Worm (Caenorhabditis elegans): ENCODE measurements around the gene gst-41.

Gene gst-41

DNA sequence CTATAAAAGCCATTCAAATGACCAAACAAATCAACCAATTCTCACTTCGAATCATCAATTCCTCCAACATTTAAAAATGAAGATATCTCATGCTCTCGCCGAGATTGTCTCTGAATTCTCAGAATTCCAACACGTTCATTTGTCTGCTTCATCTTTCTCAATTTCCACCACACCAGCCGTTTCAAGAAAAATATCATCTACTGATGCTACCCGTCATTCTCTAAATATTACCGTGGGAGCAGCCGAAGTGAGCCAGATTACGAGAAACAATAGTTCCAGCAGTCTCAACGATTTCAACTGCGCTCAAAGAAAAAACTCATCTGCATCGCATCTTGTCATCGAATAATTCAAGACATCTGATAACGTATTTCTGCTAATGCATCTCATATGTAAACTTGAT is 15.8 kb upstream of the gst-41 start, which contains the start of gene F18E3.12:
F18E3.12 (plus strand) TSS at position 77 of the 400 bp plus-strand sequence.
- TF ChIP-seq T22C8.4 (GFP tag; IDR thresholded peaks at IDR 0.05) (no peak), flt-1 (GFP tag; IDR thresholded peaks at IDR 0.05) (no peak)

DNA sequence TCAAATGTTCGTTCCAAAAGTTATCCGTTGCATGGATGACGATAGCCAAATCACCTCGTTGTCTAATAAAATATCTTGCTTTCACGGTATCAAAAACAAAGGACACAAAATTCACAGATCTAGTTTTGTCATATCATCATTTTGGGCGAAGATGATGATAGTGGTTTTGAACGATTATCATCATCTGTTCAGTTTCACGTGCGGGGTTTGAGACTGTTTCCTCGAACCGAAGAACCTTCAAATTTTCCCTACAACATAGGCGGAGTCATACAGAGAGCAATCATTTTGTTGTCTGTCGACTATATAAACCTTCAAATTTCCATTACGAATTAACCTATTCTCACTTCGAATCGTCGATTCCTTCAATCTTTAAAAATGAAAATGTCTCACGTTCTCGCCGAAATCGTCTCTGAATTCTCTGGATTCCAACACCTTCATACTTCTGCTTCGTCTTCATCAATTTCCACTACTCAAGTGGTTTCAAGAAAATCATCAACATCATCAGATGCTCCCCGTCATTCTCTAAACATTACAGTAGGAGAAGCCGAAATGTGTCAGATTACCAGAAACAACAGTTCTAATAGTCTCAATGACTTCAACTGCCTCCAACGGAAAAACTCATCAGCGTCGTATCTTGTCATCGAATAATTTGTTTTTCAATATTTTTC is 14.1 kb upstream of the gst-41 start, which contains the start of gene F18E3.11:
F18E3.11 (plus strand) TSS at position 376 of the 668 bp plus-strand sequence.
- TF ChIP-seq ztf-29 (GFP tag; IDR thresholded peaks at IDR 0.05) (no peak), T22C8.4 (GFP tag; IDR thresholded peaks at IDR 0.05) (no peak)

DNA sequence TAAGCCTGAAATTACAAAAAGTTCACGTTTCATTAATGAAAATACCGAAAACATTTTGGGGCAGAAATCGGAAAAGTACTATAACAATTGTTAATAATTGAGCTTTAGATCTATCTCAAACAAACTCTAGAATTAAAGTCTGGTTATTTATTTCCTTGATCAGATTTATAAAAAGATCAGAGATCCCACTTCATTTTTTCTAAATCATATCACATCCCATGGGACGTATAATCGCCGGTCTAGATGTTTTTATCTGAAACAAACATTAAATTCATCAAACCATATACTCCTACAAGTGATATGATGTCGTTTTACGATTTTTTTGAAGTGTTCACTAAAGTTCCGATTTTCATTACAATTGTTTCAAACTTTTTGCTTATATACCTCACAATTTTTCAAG is 12.6 kb upstream of the gst-41 start, which contains the start of gene str-41:
str-41 (plus strand) TSS at position 301 of the 400 bp plus-strand sequence.
- TF ChIP-seq cog-1 (tag; optimal IDR thresholded peaks at IDR 0.05) (no peak), klf-2 (GFP tag; conservative IDR thresholded peaks at IDR 0.05) (no peak), tab-1 (GFP tag; IDR thresholded peaks at IDR 0.05) (no peak), ztf-29 (GFP tag; IDR thresholded peaks at IDR 0.05) (no peak), ztf-23 (GFP tag; IDR thresholded peaks at IDR 0.05) (no peak), flt-1 (GFP tag; IDR thresholded peaks at IDR 0.05) (no peak), T22C8.4 (GFP tag; IDR thresholded peaks at IDR 0.05) (no peak), ref-1 (GFP tag; conservative IDR thresholded peaks at IDR 0.05) (no peak), med-1 (GFP tag; optimal IDR thresholded peaks at IDR 0.05; ENCODE audit: insufficient read depth) (no peak)

DNA sequence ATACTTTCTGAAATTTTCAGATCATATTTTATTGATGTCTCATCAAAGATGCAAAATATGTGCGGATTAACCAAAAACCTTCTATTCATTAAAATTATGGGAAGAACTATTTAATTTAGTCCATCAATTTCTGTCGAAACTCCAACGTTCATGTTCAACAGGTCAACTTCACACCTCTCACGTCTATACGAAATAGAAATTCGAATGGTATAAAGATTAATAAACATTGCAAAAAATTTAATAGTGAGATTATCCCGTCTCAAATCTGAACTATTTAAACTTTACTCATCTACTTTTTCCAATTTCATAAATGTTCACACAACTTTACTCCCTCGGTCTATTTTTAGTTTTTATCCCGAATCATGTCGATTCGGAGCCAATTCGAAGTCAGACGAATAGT is 10.5 kb upstream of the gst-41 start, which contains the start of gene R13D7.2:
R13D7.2 (plus strand) TSS at position 301 of the 400 bp plus-strand sequence.
- no peak for TF ChIP-seq med-1 (GFP tag; optimal IDR thresholded peaks at IDR 0.05; ENCODE audit: insufficient read depth)
- no peak for TF ChIP-seq tab-1 (GFP tag; IDR thresholded peaks at IDR 0.05)
- no peak for TF ChIP-seq flt-1 (GFP tag; IDR thresholded peaks at IDR 0.05)
- TF ChIP-seq T22C8.4 (GFP tag; IDR thresholded peaks at IDR 0.05): no peak
- no peak for TF ChIP-seq ztf-23 (GFP tag; IDR thresholded peaks at IDR 0.05)
- no peak for TF ChIP-seq ref-1 (GFP tag; conservative IDR thresholded peaks at IDR 0.05)
- no peak for TF ChIP-seq klf-2 (GFP tag; conservative IDR thresholded peaks at IDR 0.05)
- TF ChIP-seq cog-1 (tag; optimal IDR thresholded peaks at IDR 0.05): no peak
- TF ChIP-seq ztf-29 (GFP tag; IDR thresholded peaks at IDR 0.05): no peak

DNA sequence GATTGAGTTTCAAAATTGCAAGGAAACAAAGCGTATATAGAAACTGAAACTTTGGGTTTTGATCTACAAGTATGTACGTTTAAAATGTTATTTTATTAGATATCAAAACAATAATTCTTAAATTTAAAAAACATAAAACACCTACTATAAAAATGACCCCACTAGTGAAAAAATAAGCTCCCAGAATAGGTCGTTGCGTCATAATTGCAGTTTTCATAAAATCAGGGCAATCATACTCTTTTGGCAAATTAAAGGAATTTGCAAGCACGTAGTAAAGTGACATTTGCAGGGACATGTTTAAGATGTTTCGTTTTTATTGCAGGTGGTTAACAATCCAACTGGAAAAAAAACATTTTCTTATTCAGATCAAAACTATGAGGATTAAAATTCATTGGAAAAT is 9.4 kb upstream of the gst-41 start, which contains the start of gene srt-6:
srt-6 (minus strand) TSS at position 295 of the 400 bp plus-strand sequence.
- TF ChIP-seq ref-1 (GFP tag; conservative IDR thresholded peaks at IDR 0.05) (no peak), ztf-29 (GFP tag; IDR thresholded peaks at IDR 0.05) (no peak), T22C8.4 (GFP tag; IDR thresholded peaks at IDR 0.05) (no peak), med-1 (GFP tag; optimal IDR thresholded peaks at IDR 0.05; ENCODE audit: insufficient read depth) (no peak), flt-1 (GFP tag; IDR thresholded peaks at IDR 0.05) (no peak), ztf-23 (GFP tag; IDR thresholded peaks at IDR 0.05) (no peak), tab-1 (GFP tag; IDR thresholded peaks at IDR 0.05) (no peak)

DNA sequence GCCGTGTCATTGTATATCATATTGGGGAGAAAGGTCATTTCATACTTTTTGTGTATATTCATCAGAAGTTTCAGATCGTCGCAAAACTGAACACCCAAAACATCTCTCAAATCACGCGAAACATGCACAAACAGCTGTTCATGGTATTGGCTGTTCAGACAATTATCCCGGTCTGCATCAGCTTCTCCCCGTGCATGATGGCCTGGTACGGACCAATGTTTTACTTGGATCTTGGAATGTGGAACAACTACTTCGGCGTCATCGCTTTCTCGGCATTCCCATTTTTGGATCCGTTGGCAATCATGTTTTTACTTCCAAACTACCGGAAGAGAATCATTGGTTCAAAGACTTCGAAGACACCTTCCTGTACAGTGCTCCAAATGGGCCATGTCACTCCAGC is 4.4 kb upstream of the gst-41 start:
- TF ChIP-seq T22C8.4 (GFP tag; IDR thresholded peaks at IDR 0.05) (no peak), ref-1 (GFP tag; conservative IDR thresholded peaks at IDR 0.05) (no peak), ztf-29 (GFP tag; IDR thresholded peaks at IDR 0.05) (no peak), klf-2 (GFP tag; conservative IDR thresholded peaks at IDR 0.05) (no peak), ztf-23 (GFP tag; IDR thresholded peaks at IDR 0.05) (no peak), med-1 (GFP tag; optimal IDR thresholded peaks at IDR 0.05; ENCODE audit: insufficient read depth) (no peak), cog-1 (tag; optimal IDR thresholded peaks at IDR 0.05) (no peak), flt-1 (GFP tag; IDR thresholded peaks at IDR 0.05) (no peak), tab-1 (GFP tag; IDR thresholded peaks at IDR 0.05) (no peak)

DNA sequence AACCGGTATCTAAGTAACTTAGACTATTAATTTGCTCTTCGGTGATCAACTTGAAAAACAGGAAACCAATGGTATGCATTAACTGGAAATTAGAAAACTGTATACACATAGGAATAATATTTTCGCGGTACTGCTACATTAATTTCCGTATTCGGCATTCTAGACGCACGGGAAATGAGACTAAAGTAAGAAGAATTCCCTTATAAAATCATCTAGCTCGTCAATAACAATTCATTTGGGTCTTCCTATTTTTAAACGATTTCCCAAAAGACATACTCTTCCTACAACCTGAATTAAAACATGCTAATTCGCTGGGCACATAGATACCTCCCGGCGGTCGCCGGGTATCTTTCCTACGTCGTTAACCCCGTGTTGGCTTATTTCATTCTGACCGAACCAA is 3.3 kb upstream of the gst-41 start, which contains the start of gene srj-13:
srj-13 (plus strand) TSS at position 301 of the 400 bp plus-strand sequence.
- TF ChIP-seq ztf-23 (GFP tag; IDR thresholded peaks at IDR 0.05) (no peak), tab-1 (GFP tag; IDR thresholded peaks at IDR 0.05) (no peak), klf-2 (GFP tag; conservative IDR thresholded peaks at IDR 0.05) (no peak), ref-1 (GFP tag; conservative IDR thresholded peaks at IDR 0.05) (no peak)

DNA sequence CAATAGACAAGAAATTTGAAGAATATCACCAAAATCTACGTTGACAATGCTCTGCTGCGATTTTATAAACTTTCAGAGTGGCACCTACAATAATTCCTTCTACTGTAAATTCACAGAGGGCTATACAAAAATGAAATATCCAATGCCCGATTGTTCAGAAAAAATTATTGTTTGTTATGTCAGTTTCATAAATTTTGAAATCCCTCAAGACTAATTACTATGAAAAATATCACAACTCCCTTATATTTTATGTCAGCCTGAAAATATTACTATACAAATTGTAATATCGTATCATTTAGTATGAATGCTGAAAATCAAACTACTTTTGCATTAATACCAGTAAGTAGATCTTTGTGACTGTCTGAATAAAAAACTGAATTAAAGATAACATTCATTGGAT is 1.5 kb upstream of the gst-41 start, which contains the start of gene srx-60:
srx-60 (plus strand) TSS at position 301 of the 400 bp plus-strand sequence.
- TF ChIP-seq cog-1 (tag; optimal IDR thresholded peaks at IDR 0.05) (no peak), ztf-23 (GFP tag; IDR thresholded peaks at IDR 0.05) (no peak), klf-2 (GFP tag; conservative IDR thresholded peaks at IDR 0.05) (no peak), tab-1 (GFP tag; IDR thresholded peaks at IDR 0.05) (no peak), med-1 (GFP tag; optimal IDR thresholded peaks at IDR 0.05; ENCODE audit: insufficient read depth) (no peak), ref-1 (GFP tag; conservative IDR thresholded peaks at IDR 0.05) (no peak), ztf-29 (GFP tag; IDR thresholded peaks at IDR 0.05) (no peak), T22C8.4 (GFP tag; IDR thresholded peaks at IDR 0.05) (no peak)

DNA sequence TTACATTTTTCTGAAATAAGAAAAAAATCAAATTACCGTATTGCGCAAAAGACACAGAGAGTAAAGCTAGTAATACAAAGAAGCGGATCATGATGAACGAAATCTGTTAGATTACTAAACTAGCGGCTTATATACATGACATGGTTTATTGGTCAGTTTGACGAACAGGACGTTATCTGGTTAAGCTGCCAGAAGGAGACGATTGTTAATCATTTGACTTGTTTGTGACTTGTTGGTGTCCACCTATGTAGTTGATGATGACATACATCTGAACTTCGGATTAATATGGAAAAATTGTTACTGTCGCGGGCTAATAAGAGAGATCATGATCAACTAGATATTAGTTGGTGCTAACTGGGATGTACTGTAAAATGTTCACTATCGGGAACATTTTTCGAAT is 993 bp upstream of the gst-41 start, which contains the start of gene cnc-9:
cnc-9 (minus strand) TSS at position 101 of the 400 bp plus-strand sequence.
- TF ChIP-seq ref-1 (GFP tag; conservative IDR thresholded peaks at IDR 0.05): no peak
- TF ChIP-seq cog-1 (tag; optimal IDR thresholded peaks at IDR 0.05): no peak
- TF ChIP-seq tab-1 (GFP tag; IDR thresholded peaks at IDR 0.05): no peak
- TF ChIP-seq T22C8.4 (GFP tag; IDR thresholded peaks at IDR 0.05): no peak
- TF ChIP-seq ztf-29 (GFP tag; IDR thresholded peaks at IDR 0.05): no peak
- TF ChIP-seq klf-2 (GFP tag; conservative IDR thresholded peaks at IDR 0.05): no peak
- TF ChIP-seq flt-1 (GFP tag; IDR thresholded peaks at IDR 0.05): no peak
- no peak for TF ChIP-seq ztf-23 (GFP tag; IDR thresholded peaks at IDR 0.05)
- TF ChIP-seq med-1 (GFP tag; optimal IDR thresholded peaks at IDR 0.05; ENCODE audit: insufficient read depth): no peak

DNA sequence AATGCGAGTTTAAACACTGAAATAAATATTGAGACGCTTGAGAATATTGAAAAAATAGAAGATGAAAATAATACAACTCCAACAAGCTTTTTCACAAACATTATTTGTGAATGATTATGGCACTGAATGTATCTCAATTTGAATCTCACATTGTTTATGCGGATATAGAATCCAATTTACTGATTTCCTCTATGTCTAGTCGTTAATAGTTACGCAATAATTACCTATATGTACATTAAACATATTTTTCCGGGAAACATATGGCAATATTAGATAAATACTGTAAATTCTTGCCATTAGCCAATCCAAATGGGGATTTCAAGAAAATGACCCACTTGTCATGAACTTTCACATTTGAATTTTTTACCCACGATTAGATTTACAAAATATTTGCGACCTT is 3.7 kb downstream of the gst-41 start, which contains the start of gene srx-9:
srx-9 (minus strand) TSS at position 101 of the 400 bp plus-strand sequence.
- TF ChIP-seq ztf-23 (GFP tag; IDR thresholded peaks at IDR 0.05) (no peak), flt-1 (GFP tag; IDR thresholded peaks at IDR 0.05) (no peak)
